Worm (Caenorhabditis elegans) whole organism, early embryonic: Measurements from ENCODE around the gene sulp-4.

Experiments used
- B0310.2 ChIP-seq: sonication (generic microtip); optimal IDR thresholded peaks from 2 replicates; lab custom pipeline; 2016; ENCODE audit warnings: mild to moderate bottlenecking, missing genetic modification characterization, missing compliant biosample characterization
- F13C5.2 ChIP-seq: sonication (generic microtip); optimal IDR thresholded peaks from 2 replicates; lab custom pipeline; 2017; ENCODE audit warnings: mild to moderate bottlenecking, missing genetic modification characterization, inconsistent platforms, missing compliant biosample characterization
- aly-1 ChIP-seq: sonication (generic microtip); optimal IDR thresholded peaks from 2 replicates; lab custom pipeline; 2016; ENCODE audit warnings: missing genetic modification characterization, missing compliant biosample characterization
- ama-1 ChIP-seq: fragments of 150-350 bp; optimal IDR thresholded peaks from 2 replicates; lab custom pipeline; 2014
- ceh-13 ChIP-seq: fragments of 200-800 bp; sonication (Bioruptor generic); optimal IDR thresholded peaks from 2 replicates; lab custom pipeline; 2018; ENCODE audit warnings: mild to moderate bottlenecking, missing genetic modification characterization, missing compliant biosample characterization
- ets-7 ChIP-seq: sonication (generic microtip); optimal IDR thresholded peaks from 2 replicates; lab custom pipeline; 2016; ENCODE audit warnings: missing genotype, missing genetic modification characterization, missing compliant biosample characterization
- flt-1 ChIP-seq: fragments of 200-800 bp; sonication (Bioruptor generic); IDR thresholded peaks from 2 replicates; pipeline ENCODE4 v1.3.6; 2022; ENCODE audit warnings: missing genetic modification characterization, missing compliant biosample characterization
- hmbx-1 ChIP-seq: sonication (generic microtip); optimal IDR thresholded peaks from 2 replicates; lab custom pipeline; 2016; ENCODE audit warnings: mild to moderate bottlenecking, missing genetic modification characterization, missing compliant biosample characterization
- hmg-4 ChIP-seq: fragments of 200-800 bp; sonication (Bioruptor generic); optimal IDR thresholded peaks from 2 replicates; lab custom pipeline; 2018; ENCODE audit warnings: mild to moderate bottlenecking, missing genetic modification characterization, missing compliant biosample characterization
- pes-1 ChIP-seq: fragments of 200-800 bp; sonication (Bioruptor generic); IDR thresholded peaks from 2 replicates; pipeline ENCODE4 v1.3.6; 2022; ENCODE audit warnings: missing genetic modification reagents, missing genetic modification characterization, missing compliant biosample characterization
- scrt-1 ChIP-seq: fragments of 200-800 bp; sonication (Bioruptor generic); IDR thresholded peaks from 2 replicates; pipeline ENCODE4 v1.3.6; 2022; ENCODE audit warnings: missing genetic modification characterization, missing compliant biosample characterization
- tbx-11 ChIP-seq: fragments of 200-800 bp; sonication (Bioruptor generic); IDR thresholded peaks from 2 replicates; pipeline ENCODE4 v1.3.6; 2022; ENCODE audit warnings: missing genetic modification characterization, missing compliant biosample characterization
- tbx-37 ChIP-seq: fragments of 200-800 bp; sonication (Bioruptor generic); conservative IDR thresholded peaks from 2 replicates; pipeline ENCODE4 v1.3.6; 2022; ENCODE audit warnings: missing genetic modification reagents, missing genetic modification characterization, missing compliant biosample characterization
- tra-4 ChIP-seq: sonication (generic microtip); optimal IDR thresholded peaks from 2 replicates; lab custom pipeline; 2017; ENCODE audit warnings: missing genetic modification characterization, missing compliant biosample characterization

DNA sequence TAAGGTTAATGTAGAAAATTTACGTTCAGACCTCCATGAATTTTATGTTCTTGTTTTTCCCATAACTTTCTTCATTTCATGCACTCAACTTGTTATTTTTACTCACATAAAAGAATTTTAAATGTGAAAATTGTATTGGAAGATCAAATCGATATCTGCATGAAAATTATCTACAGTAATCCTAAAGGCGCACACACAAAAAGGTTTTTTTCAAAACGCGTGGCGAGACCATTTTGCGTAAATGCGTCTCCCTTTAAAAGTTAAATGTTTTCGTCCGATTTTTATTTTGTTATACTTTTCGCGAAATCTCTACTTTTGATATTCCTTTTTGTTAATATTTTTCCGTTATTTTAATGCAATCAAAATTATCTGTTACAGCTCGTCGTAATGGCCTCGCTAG lies 42.0 kb downstream of the sulp-4 start, which contains the start of gene R31.2:
- TF ChIP-seq ama-1 (lab: Kevin White, UChicago) (no peak), hmbx-1 (no peak), tbx-37 (GFP tag; lab: Robert Waterston, UW) (no peak), flt-1 (GFP tag; lab: Robert Waterston, UW) (no peak), hmg-4 (GFP tag; lab: Kevin White, UChicago) (no peak), scrt-1 (GFP tag; lab: Robert Waterston, UW) (no peak), ets-7 (tag; lab: Kevin White, UChicago) (no peak), F13C5.2 (tag; lab: Kevin White, UChicago) (no peak), pes-1 (GFP tag; lab: Robert Waterston, UW) (no peak), tbx-11 (GFP tag; lab: Robert Waterston, UW) (no peak), aly-1 (tag; lab: Kevin White, UChicago) (no peak), B0310.2 (tag; lab: Kevin White, UChicago) (no peak), ceh-13 (no peak), tra-4 (tag; lab: Kevin White, UChicago) (no peak)
